Fruit fly (Drosophila melanogaster) whole organism, pupa: ENCODE measurements around the gene Eip75B.

Source experiments
- CG10348 ChIP-seq: fragments of 200-800 bp; sonication (Bioruptor generic); IDR thresholded peaks from 2 replicates; pipeline ENCODE4 v1.3.6; 2022; ENCODE audit warnings: missing biosample characterization, missing genetic modification characterization
- CG12605 ChIP-seq: fragments of 200-800 bp; sonication (Bioruptor generic); IDR thresholded peaks from 2 replicates; pipeline ENCODE4 v1.3.6; 2022; ENCODE audit warnings: missing biosample characterization, missing genetic modification characterization
- CG13204 ChIP-seq: fragments of 200-800 bp; sonication (Bioruptor generic); optimal IDR thresholded peaks from 2 replicates; lab custom pipeline; 2018; ENCODE audit warnings: missing biosample characterization, mild to moderate bottlenecking, missing genetic modification characterization, moderate library complexity
- CG14655 ChIP-seq: fragments of 200-800 bp; sonication (Bioruptor generic); optimal IDR thresholded peaks from 3 replicates; lab custom pipeline; 2017; ENCODE audit warnings: mild to moderate bottlenecking, missing biosample characterization, missing genetic modification reagents, missing genetic modification characterization
- CG15710 ChIP-seq: fragments of 200-800 bp; sonication (Bioruptor generic); optimal IDR thresholded peaks from 2 replicates; lab custom pipeline; 2018; ENCODE audit warnings: missing biosample characterization, mild to moderate bottlenecking, missing genetic modification characterization, moderate library complexity
- CG17806 ChIP-seq: fragments of 200-800 bp; sonication (Bioruptor generic); optimal IDR thresholded peaks from 2 replicates; lab custom pipeline; 2018; ENCODE audit warnings: missing biosample characterization, mild to moderate bottlenecking, missing genetic modification characterization, moderate library complexity
- CG32121 ChIP-seq: fragments of 200-800 bp; sonication (Bioruptor generic); IDR thresholded peaks from 2 replicates; pipeline ENCODE4 v1.3.6; 2022; ENCODE audit warnings: missing biosample characterization, missing genetic modification characterization
- CG34367 ChIP-seq: fragments of 200-800 bp; sonication (Bioruptor generic); optimal IDR thresholded peaks from 2 replicates; lab custom pipeline; 2018; ENCODE audit warnings: missing biosample characterization, mild to moderate bottlenecking, missing genetic modification characterization
- CG4496 ChIP-seq: fragments of 200-800 bp; sonication (Bioruptor generic); IDR thresholded peaks from 3 replicates; pipeline ENCODE4 v1.3.6; 2022; ENCODE audit warnings: missing biosample characterization, missing genetic modification characterization
- CG8159 ChIP-seq: fragments of 200-800 bp; sonication (Bioruptor generic); optimal IDR thresholded peaks from 3 replicates; lab custom pipeline; 2018; ENCODE audit warnings: missing biosample characterization, mild to moderate bottlenecking, missing genetic modification characterization, moderate library complexity
- CG8301 ChIP-seq: fragments of 200-800 bp; sonication (Bioruptor generic); optimal IDR thresholded peaks from 2 replicates; lab custom pipeline; 2018; ENCODE audit warnings: missing biosample characterization, mild to moderate bottlenecking, missing genetic modification characterization
- CG9948 ChIP-seq: fragments of 200-800 bp; sonication (Bioruptor generic); optimal IDR thresholded peaks from 2 replicates; lab custom pipeline; 2018; ENCODE audit warnings: missing biosample characterization, mild to moderate bottlenecking, missing genetic modification characterization, moderate library complexity
- D1 ChIP-seq: fragments of 200-800 bp; sonication (Bioruptor generic); optimal IDR thresholded peaks from 2 replicates; lab custom pipeline; 2018; ENCODE audit warnings: missing biosample characterization, mild to moderate bottlenecking, missing genetic modification characterization, moderate library complexity
- EcR ChIP-seq: fragments of 200-800 bp; sonication (Bioruptor generic); optimal IDR thresholded peaks from 3 replicates; lab custom pipeline; 2019; ENCODE audit warnings: missing biosample characterization, missing genetic modification characterization, mild to moderate bottlenecking, moderate library complexity, missing genetic modification reagents
- Ets98B ChIP-seq: fragments of 200-800 bp; sonication (Bioruptor generic); IDR thresholded peaks from 2 replicates; pipeline ENCODE4 v1.3.6; 2022; ENCODE audit warnings: missing biosample characterization, missing genetic modification characterization
- Pif1A ChIP-seq: fragments of 200-800 bp; sonication (Bioruptor generic); optimal IDR thresholded peaks from 3 replicates; lab custom pipeline; 2016; ENCODE audit warnings: missing biosample characterization, missing genetic modification characterization
- Pif1B ChIP-seq: fragments of 200-800 bp; sonication (Bioruptor generic); optimal IDR thresholded peaks from 3 replicates; lab custom pipeline; 2016; ENCODE audit warnings: missing biosample characterization, missing genetic modification characterization
- Snoo ChIP-seq: fragments of 200-800 bp; sonication (Bioruptor generic); optimal IDR thresholded peaks from 3 replicates; lab custom pipeline; 2017; ENCODE audit warnings: missing biosample characterization, mild to moderate bottlenecking, missing genetic modification characterization, inconsistent platforms
- fd96Ca ChIP-seq: fragments of 200-800 bp; sonication (Bioruptor generic); IDR thresholded peaks from 3 replicates; pipeline ENCODE4 v1.3.6; 2022; ENCODE audit warnings: missing biosample characterization, missing genetic modification characterization
- gl ChIP-seq: fragments of 200-800 bp; sonication (Bioruptor generic); optimal IDR thresholded peaks from 2 replicates; lab custom pipeline; 2018; ENCODE audit warnings: missing biosample characterization, mild to moderate bottlenecking, missing genetic modification characterization
- rn ChIP-seq: fragments of 200-800 bp; sonication (Bioruptor generic); IDR thresholded peaks from 2 replicates; pipeline ENCODE4 v1.3.6; 2022; ENCODE audit warnings: missing biosample characterization, missing genetic modification characterization

Eip75B gene

DNA sequence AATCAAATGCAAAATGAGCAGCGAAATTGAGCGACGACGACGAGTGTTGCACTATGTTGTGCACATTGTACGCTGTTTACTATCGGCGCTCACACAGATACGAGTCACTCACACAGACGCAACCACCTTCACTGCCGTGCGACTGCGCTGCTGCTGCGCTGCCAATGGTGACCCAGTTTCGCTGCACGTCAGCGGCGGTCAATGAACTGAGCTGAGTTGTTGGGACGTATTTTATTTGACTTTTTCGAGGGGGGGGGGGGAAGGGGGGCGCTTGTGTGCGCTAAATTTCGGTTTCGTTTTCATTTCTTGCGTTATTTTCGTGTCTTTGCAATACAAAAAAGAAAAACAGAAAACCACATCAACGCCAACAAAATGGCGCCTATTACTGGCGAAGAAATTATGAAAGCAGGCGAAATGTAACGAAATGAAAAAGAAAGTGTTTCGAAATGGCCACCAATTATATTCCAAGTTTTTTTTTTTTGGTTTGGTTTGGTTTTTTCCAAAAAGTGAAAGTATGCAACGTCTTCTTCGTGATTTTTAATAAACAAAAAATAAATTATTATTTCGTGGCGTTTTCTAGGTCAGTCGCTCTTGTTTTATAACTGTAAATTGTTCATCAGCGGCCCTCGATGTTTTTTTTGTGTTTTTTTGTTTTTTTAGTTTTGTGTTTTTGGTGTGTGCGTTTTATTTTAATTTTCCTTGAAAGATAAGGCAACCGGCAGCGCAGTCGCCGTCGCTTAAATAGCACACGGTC lies 97.1 kb downstream of the Eip75B start:
- TF ChIP-seq CG4496 (GFP tag; lab: Robert Waterston, UW) (peak; percentile 48; the same call in 1 of the 3 replicates), CG32121 (GFP tag; lab: Robert Waterston, UW) (0 out of 2 replicates have a peak, but pooled peaks have one; percentile 59), CG14655 (GFP tag; lab: Kevin White, UChicago) (no peak), Snoo (peak; percentile 23), CG13204 (GFP tag; lab: Kevin White, UChicago) (no peak), fd96Ca (GFP tag; lab: Robert Waterston, UW) (peak; percentile 26; the same call in 1 of the 3 replicates), rn (no peak), EcR (peak; percentile 94)

- no peak for TF ChIP-seq Pif1A (GFP tag; lab: Kevin White, UChicago)
- peak; percentile 77 for TF ChIP-seq EcR
Observed at dm6 chr3L:17966220-17966619, 98.3 kb downstream of the Eip75B start.

DNA sequence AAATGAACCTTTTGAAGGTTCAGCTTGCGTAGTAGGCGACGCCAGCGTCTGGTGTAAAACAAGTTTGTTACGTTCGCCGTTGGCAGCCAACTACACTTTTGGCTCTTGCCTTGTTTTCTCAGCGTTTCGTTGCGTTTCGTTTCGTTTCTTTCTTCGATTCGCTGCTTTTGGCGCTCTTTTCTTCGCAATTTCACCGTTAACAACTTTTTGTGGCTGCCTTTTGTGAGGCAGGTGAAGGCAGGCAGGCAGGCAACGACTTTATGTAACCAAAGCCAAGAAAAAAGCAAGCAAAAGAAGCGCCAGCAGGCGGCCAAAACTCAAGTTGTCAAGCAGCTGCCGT lies 99.1 kb downstream of the Eip75B start:
- TF ChIP-seq Pif1B (GFP tag; lab: Kevin White, UChicago): no peak
- peak; percentile 53 for TF ChIP-seq Snoo

dm6 chr3L:17964757-17965454 lies 99.6 kb downstream of the Eip75B start:
- TF ChIP-seq CG14655 (GFP tag; lab: Kevin White, UChicago) (peak; percentile 49), CG32121 (GFP tag; lab: Robert Waterston, UW) (peak; percentile 58), CG8301 (peak; percentile 15), Pif1B (GFP tag; lab: Kevin White, UChicago) (peak; percentile 14), D1 (tag; lab: Kevin White, UChicago) (no peak), rn (no peak), CG9948 (tag; lab: Kevin White, UChicago) (no peak), CG8159 (no peak), fd96Ca (GFP tag; lab: Robert Waterston, UW) (peak; percentile 12; the same call in 1 of the 3 replicates), CG34367 (tag; lab: Kevin White, UChicago) (no peak), CG12605 (GFP tag; lab: Robert Waterston, UW) (peak; percentile 26; the same call in 1 of the 2 replicates), Snoo (no peak), CG13204 (GFP tag; lab: Kevin White, UChicago) (peak; percentile 86), CG15710 (tag; lab: Kevin White, UChicago) (no peak), gl (no peak), Pif1A (GFP tag; lab: Kevin White, UChicago) (no peak), CG4496 (GFP tag; lab: Robert Waterston, UW) (peak; percentile 48; the same call in 1 of the 3 replicates), CG10348 (GFP tag; lab: Robert Waterston, UW) (no peak), CG17806 (tag; lab: Kevin White, UChicago) (no peak), Ets98B (GFP tag; lab: Robert Waterston, UW) (peak; percentile 58; the same call in 1 of the 2 replicates), EcR (peak; percentile 100)

DNA sequence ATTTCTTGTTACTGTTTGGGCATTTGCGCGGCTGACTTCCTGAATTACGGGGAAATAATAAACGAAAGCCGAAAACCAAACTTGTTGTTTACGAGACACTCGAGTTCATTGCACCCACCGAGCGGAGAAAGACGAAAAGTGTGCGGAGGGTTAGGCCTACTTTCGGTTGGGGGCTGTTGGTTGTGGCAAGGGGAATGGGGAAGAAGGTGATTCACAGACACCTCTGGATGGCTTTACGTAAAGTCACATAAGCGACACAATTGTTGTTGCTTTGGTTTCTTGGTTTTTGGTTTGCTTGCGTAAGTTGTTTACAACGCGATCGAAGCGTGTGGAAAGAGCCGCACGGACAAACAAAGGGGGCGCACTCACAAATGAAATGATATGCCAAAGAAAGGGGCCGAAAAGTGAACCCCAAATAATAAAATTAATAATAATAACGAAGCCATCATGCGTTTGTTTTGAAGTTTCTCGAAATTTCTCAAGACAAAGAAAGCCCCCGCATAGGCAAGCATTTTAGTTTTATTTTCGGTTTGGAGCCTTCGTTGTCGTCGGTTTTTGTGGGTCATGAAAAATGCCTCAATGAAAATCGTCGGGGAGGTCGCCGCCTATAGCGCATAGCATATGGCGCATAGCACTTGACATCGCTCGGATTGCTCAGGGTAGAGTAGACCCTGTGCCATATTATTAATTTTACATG lies 100.8 kb downstream of the Eip75B start:
- no peak for TF ChIP-seq CG13204 (GFP tag; lab: Kevin White, UChicago)
- TF ChIP-seq EcR: peak; percentile 60

DNA sequence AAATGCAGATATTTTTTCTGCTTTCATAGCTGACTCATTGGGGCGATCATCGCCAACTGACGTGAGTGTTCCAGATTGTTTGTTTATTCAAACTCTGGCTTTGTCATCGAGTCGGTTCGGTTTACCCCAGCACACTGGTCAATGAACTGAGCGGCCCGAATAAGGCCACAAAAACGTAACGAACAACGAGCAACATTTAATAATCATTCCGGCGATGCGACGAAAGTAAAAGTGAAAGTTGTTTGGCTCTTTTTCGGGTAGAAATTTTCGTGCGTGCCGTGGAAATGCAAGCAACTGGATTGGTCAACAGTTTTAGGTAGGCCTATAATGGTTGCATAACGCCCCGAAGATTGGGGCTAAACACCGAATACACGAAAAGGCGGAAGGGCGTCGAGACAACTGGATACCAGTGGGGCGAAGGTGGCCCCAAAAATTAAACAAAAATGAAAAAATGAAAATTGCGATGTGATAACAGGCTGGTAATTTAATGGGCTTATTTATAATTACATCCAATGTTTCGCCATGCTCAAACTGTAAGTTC lies 101.8 kb downstream of the Eip75B start:
- TF ChIP-seq CG12605 (GFP tag; lab: Robert Waterston, UW) (no peak), gl (no peak), CG9948 (tag; lab: Kevin White, UChicago) (no peak), D1 (tag; lab: Kevin White, UChicago) (no peak), CG14655 (GFP tag; lab: Kevin White, UChicago) (no peak), rn (no peak), Pif1B (GFP tag; lab: Kevin White, UChicago) (no peak), CG8159 (no peak)
